Fruit fly (Drosophila melanogaster): ENCODE measurements around the gene CG3402.

- TF ChIP-seq bab1 (GFP tag; optimal IDR thresholded peaks at IDR 0.05): no peak
- TF ChIP-seq tj (GFP tag; optimal IDR thresholded peaks at IDR 0.05): no peak
- TF ChIP-seq CG7045 (GFP tag; optimal IDR thresholded peaks at IDR 0.05): no peak
- no peak for TF ChIP-seq CG5204 (GFP tag; optimal IDR thresholded peaks at IDR 0.05)
- no peak for TF ChIP-seq Hr96 (GFP tag; optimal IDR thresholded peaks at IDR 0.05)
- TF ChIP-seq Crg-1 (GFP tag; optimal IDR thresholded peaks at IDR 0.05): no peak
- TF ChIP-seq CG11617 (GFP tag; optimal IDR thresholded peaks at IDR 0.05): no peak
- TF ChIP-seq toe (GFP tag; optimal IDR thresholded peaks at IDR 0.05): no peak
- TF ChIP-seq CG12768 (GFP tag; optimal IDR thresholded peaks at IDR 0.05): no peak
- no peak for TF ChIP-seq Clk (GFP tag; optimal IDR thresholded peaks at IDR 0.05)
- no peak for TF ChIP-seq cic (GFP tag; optimal IDR thresholded peaks at IDR 0.05)
- TF ChIP-seq CG14711 (tag; optimal IDR thresholded peaks at IDR 0.05): no peak
Observed at dm6 chr3L:622357-622834, 30.3 kb downstream of the CG3402 start.

Data from whole organism, adult.